Fruit fly (Drosophila melanogaster) whole organism, embryonic: ENCODE data around the gene Ir7g.

Experiments used
- Atf-2 ChIP-seq: fragments of 200-800 bp; sonication (Bioruptor generic); optimal IDR thresholded peaks from 2 replicates; lab custom pipeline; 2016; ENCODE audit warnings: missing biosample characterization, missing genetic modification characterization
- Atf3 ChIP-seq: fragments of 200-800 bp; sonication (Bioruptor generic); optimal IDR thresholded peaks from 3 replicates; lab custom pipeline; 2016; ENCODE audit warnings: missing biosample characterization, missing genetic modification characterization
- CG10654 ChIP-seq: fragments of 200-800 bp; sonication (Bioruptor generic); optimal IDR thresholded peaks from 2 replicates; lab custom pipeline; 2016; ENCODE audit warnings: missing biosample characterization, missing genetic modification characterization
- CG11723 ChIP-seq: fragments of 200-800 bp; sonication (Bioruptor generic); optimal IDR thresholded peaks from 2 replicates; lab custom pipeline; 2017; ENCODE audit warnings: missing biosample characterization, mild to moderate bottlenecking, missing genetic modification characterization
- CG12236 ChIP-seq: fragments of 200-800 bp; sonication (Bioruptor generic); optimal IDR thresholded peaks from 2 replicates; lab custom pipeline; 2016; ENCODE audit warnings: missing biosample characterization, missing genetic modification characterization
- CG16779 ChIP-seq: fragments of 200-800 bp; sonication (Bioruptor generic); IDR thresholded peaks from 2 replicates; pipeline ENCODE4 v1.3.6; 2022; ENCODE audit warnings: missing biosample characterization, missing genetic modification characterization
- CG16813 ChIP-seq: fragments of 200-800 bp; sonication (Bioruptor generic); IDR thresholded peaks from 3 replicates; pipeline ENCODE4 v1.3.6; 2022; ENCODE audit warnings: missing biosample characterization, missing genetic modification characterization; ENCODE audit not compliant: partially characterized antibody
- CG18011 ChIP-seq: fragments of 200-800 bp; sonication (Bioruptor generic); optimal IDR thresholded peaks from 2 replicates; lab custom pipeline; 2017; ENCODE audit warnings: missing biosample characterization, missing genetic modification characterization, mild to moderate bottlenecking, moderate library complexity, missing genotype
- CG18262 ChIP-seq: fragments of 200-800 bp; optimal IDR thresholded peaks from 3 replicates; lab custom pipeline; 2019; ENCODE audit warnings: missing biosample characterization, mild to moderate bottlenecking, missing genetic modification characterization, moderate library complexity
- CG31224 ChIP-seq: fragments of 200-800 bp; sonication (Bioruptor generic); IDR thresholded peaks from 2 replicates; pipeline ENCODE4 v1.3.6; 2022; ENCODE audit warnings: missing biosample characterization, missing genetic modification characterization
- CG33213 ChIP-seq: fragments of 200-800 bp; sonication (Bioruptor generic); optimal IDR thresholded peaks from 3 replicates; lab custom pipeline; 2016; ENCODE audit warnings: missing biosample characterization, missing genetic modification characterization
- CG3847 ChIP-seq: fragments of 200-800 bp; sonication (Bioruptor generic); IDR thresholded peaks from 2 replicates; pipeline ENCODE4 v1.3.6; 2022; ENCODE audit warnings: missing biosample characterization, missing genetic modification characterization
- CG3995 ChIP-seq: fragments of 200-800 bp; sonication (Bioruptor generic); optimal IDR thresholded peaks from 3 replicates; lab custom pipeline; 2016; ENCODE audit warnings: missing biosample characterization, missing genetic modification characterization
- CG6254 ChIP-seq: fragments of 200-800 bp; sonication (Bioruptor generic); optimal IDR thresholded peaks from 3 replicates; lab custom pipeline; 2017; ENCODE audit warnings: mild to moderate bottlenecking, missing biosample characterization, missing genetic modification reagents, missing genetic modification characterization
- CG6272 ChIP-seq: fragments of 200-800 bp; sonication (Bioruptor generic); IDR thresholded peaks from 2 replicates; pipeline ENCODE4 v1.3.6; 2022; ENCODE audit warnings: missing biosample characterization, missing genetic modification characterization
- CG7963 ChIP-seq: fragments of 200-800 bp; sonication (Bioruptor generic); IDR thresholded peaks from 3 replicates; pipeline ENCODE4 v1.3.6; 2022; ENCODE audit warnings: missing biosample characterization, missing genetic modification characterization; ENCODE audit not compliant: partially characterized antibody
- CG8089 ChIP-seq: fragments of 200-800 bp; sonication (Bioruptor generic); optimal IDR thresholded peaks from 3 replicates; lab custom pipeline; 2016; ENCODE audit warnings: missing biosample characterization, missing genetic modification characterization
- CG8944 ChIP-seq: fragments of 200-800 bp; sonication (Bioruptor generic); optimal IDR thresholded peaks from 3 replicates; lab custom pipeline; 2016; ENCODE audit warnings: missing biosample characterization, missing genetic modification characterization
- CG9727 ChIP-seq: fragments of 200-800 bp; sonication (Bioruptor generic); optimal IDR thresholded peaks from 3 replicates; lab custom pipeline; 2017; ENCODE audit warnings: missing biosample characterization, mild to moderate bottlenecking, missing genetic modification characterization
- Dbx ChIP-seq: fragments of 200-800 bp; sonication (Bioruptor generic); IDR thresholded peaks from 3 replicates; pipeline ENCODE4 v1.3.6; 2022; ENCODE audit warnings: missing biosample characterization, missing genetic modification characterization
- Deaf1 ChIP-seq: fragments of 200-800 bp; optimal IDR thresholded peaks from 3 replicates; lab custom pipeline; 2019; ENCODE audit warnings: missing biosample characterization, mild to moderate bottlenecking, missing genetic modification characterization, moderate library complexity
- Fer1 ChIP-seq: fragments of 200-800 bp; sonication (Bioruptor generic); optimal IDR thresholded peaks from 2 replicates; lab custom pipeline; 2017; ENCODE audit warnings: missing biosample characterization, mild to moderate bottlenecking, missing genetic modification characterization
- HLH4C ChIP-seq: fragments of 200-800 bp; sonication (Bioruptor generic); IDR thresholded peaks from 3 replicates; pipeline ENCODE4 v1.3.6; 2022; ENCODE audit warnings: missing biosample characterization, missing genetic modification characterization; ENCODE audit not compliant: partially characterized antibody
- Myb ChIP-seq: fragments of 200-800 bp; sonication (Bioruptor generic); optimal IDR thresholded peaks from 2 replicates; lab custom pipeline; 2016; ENCODE audit warnings: missing biosample characterization, missing genetic modification characterization
- NC2α ChIP-seq: fragments of 200-800 bp; sonication (Bioruptor generic); optimal IDR thresholded peaks from 2 replicates; lab custom pipeline; 2016; ENCODE audit warnings: missing biosample characterization, missing genetic modification characterization
- Ptx1 ChIP-seq: fragments of 200-800 bp; sonication (Bioruptor generic); IDR thresholded peaks from 2 replicates; pipeline ENCODE4 v1.3.6; 2022; ENCODE audit warnings: missing biosample characterization, missing genetic modification characterization
- Scr ChIP-seq: fragments of 200-800 bp; sonication (Bioruptor generic); IDR thresholded peaks from 2 replicates; pipeline ENCODE4 v1.3.6; 2022; ENCODE audit warnings: missing biosample characterization, missing genetic modification characterization; ENCODE audit not compliant: partially characterized antibody
- Six4 ChIP-seq: fragments of 200-800 bp; sonication (Bioruptor generic); optimal IDR thresholded peaks from 2 replicates; lab custom pipeline; 2016; ENCODE audit warnings: missing biosample characterization, missing genetic modification characterization
- Spps ChIP-seq: fragments of 200-800 bp; sonication (Bioruptor generic); optimal IDR thresholded peaks from 2 replicates; lab custom pipeline; 2018; ENCODE audit warnings: missing biosample characterization, mild to moderate bottlenecking, missing genetic modification characterization
- abd-A ChIP-seq: fragments of 200-800 bp; sonication (Bioruptor generic); optimal IDR thresholded peaks from 3 replicates; lab custom pipeline; 2019; ENCODE audit warnings: missing biosample characterization, mild to moderate bottlenecking, missing genetic modification characterization, moderate library complexity
- ac ChIP-seq: fragments of 200-800 bp; sonication (Bioruptor generic); optimal IDR thresholded peaks from 3 replicates; lab custom pipeline; 2017; ENCODE audit warnings: missing biosample characterization, mild to moderate bottlenecking, missing genetic modification characterization
- ara ChIP-seq: fragments of 200-800 bp; sonication (Bioruptor generic); IDR thresholded peaks from 2 replicates; pipeline ENCODE4 v1.3.6; 2022; ENCODE audit warnings: missing biosample characterization, missing genetic modification characterization
- bsh ChIP-seq, 2 experiments: fragments of 200-800 bp; sonication (Bioruptor generic); optimal IDR thresholded peaks; 2 replicates each; lab custom pipeline; 2017 to 2018; ENCODE audit warnings: mild to moderate bottlenecking in 2 of 2, missing biosample characterization in 2 of 2, missing genetic modification characterization in 2 of 2, moderate library complexity in 1 of 2
- caup ChIP-seq: fragments of 200-800 bp; sonication (Bioruptor generic); optimal IDR thresholded peaks from 3 replicates; lab custom pipeline; 2017; ENCODE audit warnings: missing biosample characterization, mild to moderate bottlenecking, missing genetic modification characterization, moderate library complexity; ENCODE audit not compliant: severe bottlenecking
- chn ChIP-seq: fragments of 200-800 bp; sonication (Bioruptor generic); optimal IDR thresholded peaks from 2 replicates; lab custom pipeline; 2016; ENCODE audit warnings: missing biosample characterization, missing genetic modification characterization
- esg ChIP-seq: fragments of 200-800 bp; sonication (Bioruptor generic); conservative IDR thresholded peaks from 2 replicates; pipeline ENCODE4 v1.3.6; 2022; ENCODE audit warnings: missing biosample characterization, missing genetic modification characterization
- fd64A ChIP-seq: fragments of 200-800 bp; sonication (Bioruptor generic); optimal IDR thresholded peaks from 3 replicates; lab custom pipeline; 2018; ENCODE audit warnings: missing biosample characterization, mild to moderate bottlenecking, missing genetic modification characterization
- fru ChIP-seq: fragments of >200 bp; optimal IDR thresholded peaks from 2 replicates; lab custom pipeline; 2017
- hb ChIP-seq: fragments of 200-800 bp; sonication (Bioruptor generic); IDR thresholded peaks from 3 replicates; pipeline ENCODE4 v1.3.6; 2022; ENCODE audit warnings: missing biosample characterization, missing genetic modification characterization; ENCODE audit not compliant: partially characterized antibody
- jigr1 ChIP-seq: fragments of 200-800 bp; sonication (Bioruptor generic); IDR thresholded peaks from 3 replicates; pipeline ENCODE4 v1.3.6; 2022; ENCODE audit warnings: missing biosample characterization, missing genetic modification characterization
- ken ChIP-seq: fragments of 200-800 bp; sonication (Bioruptor generic); IDR thresholded peaks from 3 replicates; pipeline ENCODE4 v1.3.6; 2022; ENCODE audit warnings: missing biosample characterization, missing genetic modification characterization
- lilli ChIP-seq: fragments of 200-800 bp; sonication (Bioruptor generic); optimal IDR thresholded peaks from 3 replicates; lab custom pipeline; 2016; ENCODE audit warnings: missing biosample characterization, missing genetic modification characterization
- mam ChIP-seq: fragments of 200-800 bp; sonication (Bioruptor generic); optimal IDR thresholded peaks from 3 replicates; lab custom pipeline; 2016; ENCODE audit warnings: missing biosample characterization, missing genetic modification characterization
- nom ChIP-seq: fragments of 200-800 bp; sonication (Bioruptor generic); optimal IDR thresholded peaks from 2 replicates; lab custom pipeline; 2017; ENCODE audit warnings: missing biosample characterization, missing genetic modification characterization, mild to moderate bottlenecking, moderate library complexity, missing genetic modification reagents
- pfk ChIP-seq: fragments of 200-800 bp; sonication (Bioruptor generic); optimal IDR thresholded peaks from 2 replicates; lab custom pipeline; 2018; ENCODE audit warnings: missing biosample characterization, mild to moderate bottlenecking, missing genetic modification characterization, moderate library complexity
- ro ChIP-seq: fragments of 200-800 bp; sonication (Bioruptor generic); IDR thresholded peaks from 2 replicates; pipeline ENCODE4 v1.3.6; 2022; ENCODE audit warnings: missing biosample characterization, missing genetic modification characterization
- shn ChIP-seq: fragments of 200-800 bp; sonication (Bioruptor generic); optimal IDR thresholded peaks from 3 replicates; lab custom pipeline; 2016; ENCODE audit warnings: missing biosample characterization, missing genetic modification characterization
- tio ChIP-seq: fragments of 200-800 bp; sonication (Bioruptor generic); optimal IDR thresholded peaks from 2 replicates; lab custom pipeline; 2017; ENCODE audit warnings: missing biosample characterization, missing genetic modification characterization, inconsistent platforms
- twi ChIP-seq: fragments of 200-800 bp; optimal IDR thresholded peaks from 2 replicates; lab custom pipeline; 2019; ENCODE audit warnings: missing biosample characterization, mild to moderate bottlenecking, missing genetic modification characterization, moderate library complexity
- z ChIP-seq: fragments of 200-800 bp; sonication (Bioruptor generic); IDR thresholded peaks from 3 replicates; pipeline ENCODE4 v1.3.6; 2022; ENCODE audit warnings: missing biosample characterization, missing genetic modification characterization
- zfh1 ChIP-seq: fragments of 200-800 bp; sonication (Bioruptor generic); IDR thresholded peaks from 3 replicates; pipeline ENCODE4 v1.3.6; 2022; ENCODE audit warnings: missing biosample characterization, missing genetic modification characterization

The Ir7g gene

dm6 chrX:7934679-7935078 lies 50.2 kb downstream of the Ir7g start, which contains the start of gene RpS14b (continued):
- TF ChIP-seq NC2α (GFP tag; lab: Kevin White, UChicago) (no peak), bsh (GFP tag; optimal IDR thresholded peaks at IDR 0.05; lab: Kevin White, UChicago) (peak in 1 of 2 experiments; percentile 21), CG31224 (GFP tag; lab: Robert Waterston, UW) (peak; percentile 47), HLH4C (peak; percentile 72), CG6254 (GFP tag; lab: Kevin White, UChicago) (no peak), tio (GFP tag; lab: Kevin White, UChicago) (no peak), ac (GFP tag; lab: Kevin White, UChicago) (no peak), pfk (GFP tag; lab: Kevin White, UChicago) (peak; percentile 63), ara (peak; percentile 56), hb (GFP tag; lab: Robert Waterston, UW) (peak; percentile 41; the same call in 1 of the 3 replicates), chn (GFP tag; lab: Kevin White, UChicago) (peak; percentile 45), CG9727 (GFP tag; lab: Kevin White, UChicago) (peak; percentile 74), fru (no peak), CG6272 (peak; percentile 41; the same call in 1 of the 2 replicates), CG10654 (GFP tag; lab: Kevin White, UChicago) (peak; percentile 29), CG33213 (peak; percentile 66), mam (GFP tag; lab: Kevin White, UChicago) (peak; percentile 47), CG16813 (GFP tag; lab: Robert Waterston, UW) (peak; percentile 78), shn (GFP tag; lab: Kevin White, UChicago) (peak; percentile 40), Six4 (GFP tag; lab: Kevin White, UChicago) (no peak), Atf3 (GFP tag; lab: Kevin White, UChicago) (peak; percentile 52), Deaf1 (peak; percentile 7), Fer1 (GFP tag; lab: Kevin White, UChicago) (peak; percentile 77), caup (peak; percentile 88), CG18011 (GFP tag; lab: Kevin White, UChicago) (peak; percentile 62), ro (no peak), z (GFP tag; lab: Robert Waterston, UW) (no peak), Spps (tag; lab: Kevin White, UChicago) (no peak), Dbx (GFP tag; lab: Robert Waterston, UW) (peak; percentile 68), jigr1 (no peak), fd64A (peak; percentile 33), zfh1 (GFP tag; lab: Robert Waterston, UW) (peak; percentile 73), CG8944 (GFP tag; lab: Kevin White, UChicago) (no peak), lilli (GFP tag; lab: Kevin White, UChicago) (peak; percentile 59), Myb (peak; percentile 48), Ptx1 (GFP tag; lab: Robert Waterston, UW) (peak; percentile 53), CG3847 (GFP tag; lab: Robert Waterston, UW) (peak; percentile 61), twi (tag; lab: Kevin White, UChicago) (no peak), esg (GFP tag; lab: Robert Waterston, UW) (0 out of 2 replicates have a peak, but pooled peaks have one; percentile 5), Scr (GFP tag; lab: Robert Waterston, UW) (peak; percentile 73), nom (GFP tag; lab: Kevin White, UChicago) (peak; percentile 73), ken (peak; percentile 60; the same call in 1 of the 3 replicates), CG16779 (GFP tag; lab: Robert Waterston, UW) (no peak), CG12236 (GFP tag; lab: Kevin White, UChicago) (no peak), CG11723 (peak; percentile 15), CG8089 (GFP tag; lab: Kevin White, UChicago) (no peak), Atf-2 (no peak), CG3995 (peak; percentile 5), CG7963 (0 out of 3 replicates have a peak, but pooled peaks have one; percentile 43), CG18262 (peak; percentile 22), abd-A (tag; lab: Kevin White, UChicago) (no peak)
